Fruit fly (Drosophila melanogaster): ENCODE results near the gene CG9953.

The CG9953 gene

DNA sequence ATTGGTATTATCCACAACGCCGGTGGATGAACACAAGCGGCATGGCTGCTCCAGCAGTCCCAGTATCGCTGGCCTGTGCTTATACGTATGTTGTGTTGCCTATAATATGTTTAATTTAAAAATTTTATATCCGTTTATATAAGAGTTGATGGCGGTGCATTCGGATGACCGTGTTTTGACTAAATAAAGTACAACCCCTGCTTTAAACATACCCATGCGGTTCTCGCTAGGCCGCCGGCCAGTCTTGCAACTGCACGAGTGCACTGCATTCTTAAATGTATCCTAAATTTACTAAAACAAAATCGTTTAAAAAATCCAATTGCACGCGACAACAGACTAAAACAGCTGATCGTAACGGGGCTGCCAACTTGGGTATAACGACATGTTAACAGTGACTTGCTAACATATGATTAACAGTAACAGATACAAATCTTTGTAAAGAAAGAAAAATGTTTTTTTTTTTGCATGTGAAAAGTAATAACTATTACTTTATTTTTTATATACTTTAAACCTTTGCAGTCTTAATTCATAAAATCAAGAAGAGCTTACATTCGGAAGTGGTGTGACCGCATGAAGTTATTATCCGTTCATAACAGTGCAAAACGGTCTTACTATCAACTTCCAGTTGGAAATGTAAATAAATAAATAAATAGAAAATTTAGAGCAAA lies 11.6 kb upstream of the CG9953 start, which contains the start of the genes Uqcc1 and Surf1 (continued):
- TF ChIP-seq org-1 (GFP tag; optimal IDR thresholded peaks at IDR 0.05) (no peak), CG4282 (GFP tag; optimal IDR thresholded peaks at IDR 0.05) (no peak), ind (GFP tag; optimal IDR thresholded peaks at IDR 0.05) (no peak)

DNA sequence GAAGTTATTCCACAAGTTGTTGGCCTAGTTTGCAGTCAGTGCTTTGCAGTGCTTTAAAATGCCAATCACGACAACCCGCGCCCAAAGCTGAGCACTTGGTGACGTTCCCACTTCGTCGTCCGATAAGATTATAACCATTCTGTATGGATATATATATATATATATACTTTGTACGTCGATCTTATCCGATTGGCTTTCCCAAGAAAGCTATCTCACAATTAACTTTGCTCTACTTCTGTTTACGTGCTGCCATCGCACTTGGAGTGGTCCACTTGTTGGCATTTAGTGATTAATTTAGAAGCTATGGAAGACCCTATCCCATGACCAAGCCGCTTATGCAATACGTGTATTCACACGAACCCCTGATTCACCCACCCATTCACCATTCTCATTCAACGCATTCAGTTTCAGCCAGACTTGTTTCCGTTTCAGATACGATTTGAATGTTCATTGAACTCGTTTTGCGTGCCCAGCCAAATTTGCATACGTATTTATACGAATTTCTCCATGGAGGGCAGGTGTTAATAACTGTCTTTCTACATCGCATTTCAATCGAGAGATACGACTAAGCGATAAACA lies 7.4 kb upstream of the CG9953 start:
- TF ChIP-seq tgo (GFP tag; IDR thresholded peaks at IDR 0.05) = no peak
- TF ChIP-seq CG17912 (GFP tag; optimal IDR thresholded peaks at IDR 0.05) = no peak
- TF ChIP-seq CG34376 (GFP tag; optimal IDR thresholded peaks at IDR 0.05) = peak; percentile 53
- no peak for TF ChIP-seq Hmr (GFP tag; optimal IDR thresholded peaks at IDR 0.05)
- no peak for TF ChIP-seq CG17385 (GFP tag; optimal IDR thresholded peaks at IDR 0.05)
- no peak for TF ChIP-seq Sox100B (GFP tag; optimal IDR thresholded peaks at IDR 0.05)
- no peak for TF ChIP-seq CG3726 (GFP tag; IDR thresholded peaks at IDR 0.05)
- no peak for TF ChIP-seq CG14710 (tag; optimal IDR thresholded peaks at IDR 0.05)
- no peak for TF ChIP-seq Gug (GFP tag; IDR thresholded peaks at IDR 0.05)
- TF ChIP-seq grn (GFP tag; optimal IDR thresholded peaks at IDR 0.05) = peak; percentile 50
- TF ChIP-seq exex (tag; optimal IDR thresholded peaks at IDR 0.05) = peak; percentile 71
- peak in 1 of 2 experiments; percentile 73 for TF ChIP-seq Pdp1 (GFP tag; optimal IDR thresholded peaks at IDR 0.05)
- peak; percentile 75 for TF ChIP-seq Ets65A (GFP tag)
- TF ChIP-seq so (GFP tag; IDR thresholded peaks at IDR 0.05) = no peak
- TF ChIP-seq CG10543 (GFP tag; optimal IDR thresholded peaks at IDR 0.05) = no peak
- peak; percentile 16 for TF ChIP-seq corto (GFP tag; optimal IDR thresholded peaks at IDR 0.05)
- TF ChIP-seq CTCF (GFP tag; optimal IDR thresholded peaks at IDR 0.05) = no peak

DNA sequence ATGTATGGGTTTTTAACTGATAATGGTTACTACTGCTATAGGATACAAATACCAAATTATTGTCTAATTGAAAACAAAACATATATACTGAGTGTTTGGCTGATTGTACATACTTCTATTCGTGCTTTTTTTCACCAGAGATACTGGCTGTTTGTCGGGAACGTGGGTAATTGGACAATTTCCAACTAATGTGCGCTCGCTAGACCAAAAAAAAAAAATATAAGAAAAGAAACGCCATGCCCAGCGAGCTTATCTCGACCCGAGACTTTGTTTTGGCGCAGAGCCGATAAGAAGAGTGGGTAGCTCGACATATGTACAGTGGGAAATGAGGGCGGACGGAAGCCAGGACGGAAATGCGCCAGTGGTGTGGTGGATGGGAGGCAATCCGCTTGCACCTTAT lies 6.3 kb upstream of the CG9953 start:
- peak; percentile 68 for TF ChIP-seq sens (GFP tag)
- peak; percentile 85; the same call in 1 of the 4 replicates for TF ChIP-seq chinmo (GFP tag; IDR thresholded peaks at IDR 0.05; ENCODE audit: partially characterized antibody)
- TF ChIP-seq cad (GFP tag; optimal IDR thresholded peaks at IDR 0.05) = no peak
- TF ChIP-seq exex (tag; optimal IDR thresholded peaks at IDR 0.05) = peak; percentile 83
- no peak for TF ChIP-seq Dip2 (GFP tag; IDR thresholded peaks at IDR 0.05)
- TF ChIP-seq CG10543 (GFP tag; optimal IDR thresholded peaks at IDR 0.05) = peak; percentile 4
- no peak for TF ChIP-seq caup (GFP tag; optimal IDR thresholded peaks at IDR 0.05; ENCODE audit: severe bottlenecking)
- TF ChIP-seq GATAe (GFP tag; conservative IDR thresholded peaks at IDR 0.05) = peak; percentile 67
- TF ChIP-seq CG34376 (GFP tag; optimal IDR thresholded peaks at IDR 0.05) = peak; percentile 2
- TF ChIP-seq CG2202 (tag; optimal IDR thresholded peaks at IDR 0.05) = no peak
- TF ChIP-seq aop (GFP tag; IDR thresholded peaks at IDR 0.05) = peak; percentile 43; the same call in 1 of the 2 replicates
- TF ChIP-seq dmrt11E (tag; optimal IDR thresholded peaks at IDR 0.05) = no peak
- TF ChIP-seq gcm (GFP tag; optimal IDR thresholded peaks at IDR 0.05) = no peak
- TF ChIP-seq Trl (optimal IDR thresholded peaks at IDR 0.05) = no peak
- TF ChIP-seq Trl (GFP tag; optimal IDR thresholded peaks at IDR 0.05) = no peak
- peak; percentile 26 for TF ChIP-seq CG17912 (GFP tag; optimal IDR thresholded peaks at IDR 0.05)

DNA sequence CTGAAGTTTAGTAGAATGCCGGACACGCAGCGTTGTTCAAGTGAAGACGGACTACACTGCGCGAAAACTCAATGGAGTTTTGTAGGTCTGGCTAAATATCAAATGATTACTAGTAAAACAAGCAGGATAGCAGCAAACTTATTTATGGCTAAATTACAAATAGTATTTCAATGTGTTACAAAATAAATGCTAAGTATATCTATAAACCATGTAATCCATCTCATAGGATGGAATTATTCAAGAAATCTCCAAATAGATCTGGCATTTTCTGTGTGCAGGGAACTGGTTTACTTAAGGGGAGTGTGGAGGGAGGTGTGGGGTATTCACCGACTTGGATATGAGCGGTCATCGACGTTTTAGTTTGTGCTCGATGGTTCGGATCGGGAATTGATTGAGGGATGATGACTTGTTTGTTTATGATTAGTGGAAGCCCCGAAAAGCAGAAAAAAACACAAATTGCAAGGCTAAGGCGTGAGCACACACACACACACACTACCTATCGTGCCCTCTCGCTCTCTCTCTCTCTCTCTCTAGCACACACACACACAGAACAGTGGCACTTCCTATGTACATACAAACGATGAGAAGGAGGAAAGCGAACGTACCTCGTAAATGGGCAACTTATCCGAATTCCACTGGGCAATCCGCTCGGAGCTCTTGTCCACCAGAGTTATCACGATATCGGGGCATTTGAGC lies 5.5 kb upstream of the CG9953 start:
- peak; percentile 67 for TF ChIP-seq H2.0 (GFP tag; IDR thresholded peaks at IDR 0.05)
- peak; percentile 50; the same call in 1 of the 2 replicates for TF ChIP-seq E2f2 (GFP tag; IDR thresholded peaks at IDR 0.05)
- peak; percentile 48 for TF ChIP-seq CG6654 (GFP tag; optimal IDR thresholded peaks at IDR 0.05)
- peak; percentile 54 for TF ChIP-seq gro (GFP tag; optimal IDR thresholded peaks at IDR 0.05)
- peak; percentile 79 for TF ChIP-seq CG2875 (GFP tag; optimal IDR thresholded peaks at IDR 0.05)
- peak; percentile 81 for TF ChIP-seq CG6689 (GFP tag; IDR thresholded peaks at IDR 0.05)
- TF ChIP-seq CG5953 (GFP tag; IDR thresholded peaks at IDR 0.05) = peak; percentile 35; the same call in 1 of the 2 replicates
- peak; percentile 81 for TF ChIP-seq lmd (GFP tag; IDR thresholded peaks at IDR 0.05)
- TF ChIP-seq PHDP (tag; optimal IDR thresholded peaks at IDR 0.05) = peak; percentile 86
- TF ChIP-seq Bgb (GFP tag; IDR thresholded peaks at IDR 0.05; ENCODE audit: partially characterized antibody) = no peak
- TF ChIP-seq CG2129 (GFP tag; IDR thresholded peaks at IDR 0.05; ENCODE audit: partially characterized antibody) = no peak
- TF ChIP-seq btn (GFP tag; optimal IDR thresholded peaks at IDR 0.05) = peak; percentile 50
- no peak for TF ChIP-seq da (GFP tag; optimal IDR thresholded peaks at IDR 0.05)
- TF ChIP-seq CG11398 (GFP tag; optimal IDR thresholded peaks at IDR 0.05) = peak; percentile 63

Measured in whole organism, embryonic.